Fruit fly (Drosophila melanogaster): ENCODE results near the gene mRpL48.

- no peak for TF ChIP-seq CG8478 (optimal IDR thresholded peaks at IDR 0.05)
- TF ChIP-seq CTCF (optimal IDR thresholded peaks at IDR 0.05): no peak
Observed at dm6 chr2L:1666789-1667188, 43.5 kb upstream of the mRpL48 start.

Data from S2 (cell line).